Worm (Caenorhabditis elegans) whole organism, L2 larva: Measurements from ENCODE around the gene lips-17.
A peak's percentile ranks its signal among the peaks of the same experiment; 100 is the strongest.

ENCODE experiments used
- C34F6.9 ChIP-seq: fragments of 150-350 bp; optimal IDR thresholded peaks from 2 replicates; lab custom pipeline; 2014; ENCODE audit warnings: missing biosample characterization, missing genetic modification characterization
- F13H6.1 ChIP-seq: sonication (generic microtip); optimal IDR thresholded peaks from 2 replicates; lab custom pipeline; 2016; ENCODE audit warnings: missing genetic modification characterization, missing compliant biosample characterization
- Y55F3AM.14 ChIP-seq: fragments of 200-800 bp; sonication (Bioruptor generic); optimal IDR thresholded peaks from 2 replicates; lab custom pipeline; 2018; ENCODE audit warnings: mild to moderate bottlenecking, missing genetic modification characterization, missing compliant biosample characterization
- ZK546.5 ChIP-seq: sonication (generic microtip); optimal IDR thresholded peaks from 2 replicates; lab custom pipeline; 2017; ENCODE audit warnings: missing biosample characterization, missing genetic modification characterization
- aly-2 ChIP-seq: fragments of 150-350 bp; optimal IDR thresholded peaks from 2 replicates; lab custom pipeline; 2014; ENCODE audit warnings: missing biosample characterization, missing genetic modification characterization
- ama-1 ChIP-seq: fragments of 150-350 bp; optimal IDR thresholded peaks from 2 replicates; lab custom pipeline; 2018; ENCODE audit warnings: inconsistent platforms
- blmp-1 ChIP-seq: sonication (generic microtip); optimal IDR thresholded peaks from 2 replicates; lab custom pipeline; 2017; ENCODE audit warnings: missing genetic modification characterization, mild to moderate bottlenecking, missing compliant biosample characterization, antibody characterized with exemption, moderate library complexity; ENCODE audit not compliant: insufficient read depth
- ceh-16 ChIP-seq: fragments of 150-350 bp; optimal IDR thresholded peaks from 2 replicates; lab custom pipeline; 2014; ENCODE audit warnings: missing biosample characterization, missing genetic modification characterization
- ceh-82 ChIP-seq: fragments of 150-350 bp; optimal IDR thresholded peaks from 2 replicates; lab custom pipeline; 2014; ENCODE audit warnings: missing biosample characterization, missing genetic modification characterization
- crh-2 ChIP-seq: sonication (generic microtip); optimal IDR thresholded peaks from 2 replicates; lab custom pipeline; 2017; ENCODE audit warnings: missing biosample characterization, missing genetic modification characterization
- dmd-4 ChIP-seq: sonication (generic microtip); optimal IDR thresholded peaks from 2 replicates; lab custom pipeline; 2017; ENCODE audit warnings: missing biosample characterization, missing genetic modification characterization
- egl-27 ChIP-seq: sonication (generic microtip); optimal IDR thresholded peaks from 3 replicates; lab custom pipeline; 2017; ENCODE audit warnings: missing biosample characterization, missing genetic modification reagents, missing genetic modification characterization
- elt-3 ChIP-seq: sonication (generic microtip); optimal IDR thresholded peaks from 2 replicates; lab custom pipeline; 2017; ENCODE audit warnings: missing biosample characterization, missing genetic modification characterization
- fos-1 ChIP-seq: fragments of 150-350 bp; optimal IDR thresholded peaks from 2 replicates; lab custom pipeline; 2014; ENCODE audit warnings: missing biosample characterization, missing genetic modification characterization
- gmeb-1 ChIP-seq: fragments of 150-350 bp; optimal IDR thresholded peaks from 2 replicates; lab custom pipeline; 2014; ENCODE audit warnings: missing biosample characterization, missing genetic modification characterization
- lin-13 ChIP-seq: fragments of 150-350 bp; optimal IDR thresholded peaks from 2 replicates; lab custom pipeline; 2014; ENCODE audit warnings: missing biosample characterization, missing genetic modification reagents, missing genetic modification characterization
- lsy-2 ChIP-seq, 2 experiments: fragments of 150-350 bp in 1 of 2; sonication (generic microtip) in 1 of 2; optimal IDR thresholded peaks; 2 replicates each; lab custom pipeline; 2014 to 2017; ENCODE audit warnings: missing biosample characterization in 2 of 2, missing genetic modification characterization in 2 of 2
- mab-5 ChIP-seq: fragments of 150-350 bp; optimal IDR thresholded peaks from 2 replicates; lab custom pipeline; 2014; ENCODE audit warnings: missing biosample characterization, missing genetic modification characterization
- mdl-1 ChIP-seq, 2 experiments: fragments of 150-350 bp in 1 of 2; sonication (generic microtip) in 1 of 2; optimal IDR thresholded peaks; 2 replicates each; lab custom pipeline; 2017; ENCODE audit warnings: missing biosample characterization in 2 of 2, missing genetic modification characterization in 2 of 2
- nhr-10 ChIP-seq: sonication (generic microtip); optimal IDR thresholded peaks from 2 replicates; lab custom pipeline; 2017; ENCODE audit warnings: missing biosample characterization, missing genetic modification characterization
- nhr-12 ChIP-seq: fragments of 150-350 bp; optimal IDR thresholded peaks from 2 replicates; lab custom pipeline; 2014; ENCODE audit warnings: missing biosample characterization, missing genetic modification characterization
- nhr-129 ChIP-seq: fragments of 150-350 bp; optimal IDR thresholded peaks from 2 replicates; lab custom pipeline; 2014; ENCODE audit warnings: missing biosample characterization, missing genetic modification characterization
- nhr-21 ChIP-seq: fragments of 150-350 bp; optimal IDR thresholded peaks from 2 replicates; lab custom pipeline; 2014; ENCODE audit warnings: missing biosample characterization, missing genetic modification characterization
- nhr-23 ChIP-seq: fragments of 150-350 bp; optimal IDR thresholded peaks from 2 replicates; lab custom pipeline; 2014; ENCODE audit warnings: missing biosample characterization, missing genetic modification reagents, missing genetic modification characterization
- nhr-237 ChIP-seq: fragments of 150-350 bp; optimal IDR thresholded peaks from 2 replicates; lab custom pipeline; 2014; ENCODE audit warnings: missing biosample characterization, missing genetic modification characterization
- nhr-25 ChIP-seq: fragments of 150-350 bp; sonication (generic microtip); optimal IDR thresholded peaks from 3 replicates; lab custom pipeline; 2014; ENCODE audit warnings: missing biosample characterization, missing genetic modification characterization
- nhr-6 ChIP-seq: fragments of 150-350 bp; optimal IDR thresholded peaks from 2 replicates; lab custom pipeline; 2014; ENCODE audit warnings: missing biosample characterization, missing genetic modification characterization
- nhr-77 ChIP-seq: fragments of 150-350 bp; optimal IDR thresholded peaks from 2 replicates; lab custom pipeline; 2014; ENCODE audit warnings: missing biosample characterization, missing genetic modification characterization
- peb-1 ChIP-seq: fragments of 150-350 bp; optimal IDR thresholded peaks from 2 replicates; lab custom pipeline; 2014; ENCODE audit warnings: missing biosample characterization, missing genetic modification characterization
- sem-4 ChIP-seq: fragments of 150-350 bp; optimal IDR thresholded peaks from 2 replicates; lab custom pipeline; 2014; ENCODE audit warnings: missing biosample characterization, missing genetic modification reagents, missing genetic modification characterization
- skn-1 ChIP-seq: sonication (generic microtip); optimal IDR thresholded peaks from 2 replicates; lab custom pipeline; 2017; ENCODE audit warnings: missing biosample characterization, missing genetic modification characterization
- sma-3 ChIP-seq: sonication (generic microtip); optimal IDR thresholded peaks from 2 replicates; lab custom pipeline; 2016; ENCODE audit warnings: missing genetic modification reagents, missing genetic modification characterization, missing compliant biosample characterization
- sma-9 ChIP-seq, 2 experiments: fragments of 150-350 bp in 1 of 2; sonication (generic microtip) in 1 of 2; optimal IDR thresholded peaks; 2 replicates each; lab custom pipeline; 2014 to 2016; ENCODE audit warnings: missing genetic modification characterization in 2 of 2, mild to moderate bottlenecking in 1 of 2, missing biosample characterization in 1 of 2, missing compliant biosample characterization in 1 of 2, missing genetic modification reagents in 1 of 2, moderate library complexity in 1 of 2
- snpc-4 ChIP-seq: fragments of 150-350 bp; optimal IDR thresholded peaks from 2 replicates; lab custom pipeline; 2014; ENCODE audit warnings: missing biosample characterization, missing genetic modification characterization
- unc-39 ChIP-seq: fragments of 150-350 bp; optimal IDR thresholded peaks from 2 replicates; lab custom pipeline; 2014; ENCODE audit warnings: missing biosample characterization, missing genetic modification characterization
- unc-55 ChIP-seq: fragments of 150-350 bp; sonication (generic microtip); optimal IDR thresholded peaks from 3 replicates; lab custom pipeline; 2014; ENCODE audit warnings: missing biosample characterization, missing genetic modification reagents, missing genetic modification characterization
- zag-1 ChIP-seq: fragments of 150-350 bp; optimal IDR thresholded peaks from 2 replicates; lab custom pipeline; 2014; ENCODE audit warnings: missing biosample characterization, missing genetic modification characterization
- ztf-1 ChIP-seq: fragments of 200-800 bp; sonication (Bioruptor generic); conservative IDR thresholded peaks from 2 replicates; pipeline ENCODE4 v1.3.6; 2022; ENCODE audit warnings: missing genetic modification characterization, missing compliant biosample characterization
- ztf-11 ChIP-seq: sonication (generic microtip); optimal IDR thresholded peaks from 2 replicates; lab custom pipeline; 2017; ENCODE audit warnings: missing biosample characterization, missing genetic modification characterization

The lips-17 gene

ce11 chrII:7631677-7632210, 23.7 kb downstream of the lips-17 start:
- TF ChIP-seq sma-3 (GFP tag; lab: Kevin White, UChicago) (no peak), ztf-1 (GFP tag; lab: Robert Waterston, UW) (no peak), sma-9 (GFP tag; optimal IDR thresholded peaks at IDR 0.05; lab: Kevin White, UChicago) (peak; percentile 11), sma-9 (tag; optimal IDR thresholded peaks at IDR 0.05; lab: Kevin White, UChicago) (no peak), zag-1 (tag; lab: Kevin White, UChicago) (peak; percentile 7), ztf-11 (no peak), lsy-2 (tag; optimal IDR thresholded peaks at IDR 0.05; lab: Kevin White, UChicago) (peak in 1 of 2 experiments; percentile 47)

ce11 chrII:7635296-7635695, 27.2 kb downstream of the lips-17 start:
- TF ChIP-seq nhr-77 (tag; lab: Kevin White, UChicago): no peak
- TF ChIP-seq mab-5 (tag; lab: Kevin White, UChicago): no peak
- peak; percentile 34 for TF ChIP-seq F13H6.1 (tag; lab: Kevin White, UChicago)

ce11 chrII:7636941-7637340, 28.9 kb downstream of the lips-17 start:
- TF ChIP-seq F13H6.1 (tag; lab: Kevin White, UChicago) (no peak), nhr-237 (tag; lab: Kevin White, UChicago) (no peak), ceh-16 (no peak), skn-1 (tag; lab: Kevin White, UChicago) (no peak), gmeb-1 (tag; lab: Kevin White, UChicago) (no peak), sem-4 (no peak), lsy-2 (tag; optimal IDR thresholded peaks at IDR 0.05; lab: Kevin White, UChicago) (no peak), C34F6.9 (tag; lab: Kevin White, UChicago) (no peak), Y55F3AM.14 (GFP tag; lab: Kevin White, UChicago) (no peak), ZK546.5 (tag; lab: Kevin White, UChicago) (no peak), mab-5 (tag; lab: Kevin White, UChicago) (no peak), nhr-25 (tag; lab: Kevin White, UChicago) (no peak), sma-9 (GFP tag; optimal IDR thresholded peaks at IDR 0.05; lab: Kevin White, UChicago) (no peak), sma-9 (tag; optimal IDR thresholded peaks at IDR 0.05; lab: Kevin White, UChicago) (no peak), mdl-1 (tag; optimal IDR thresholded peaks at IDR 0.05; lab: Kevin White, UChicago) (no peak)

ce11 chrII:7639036-7639435, 31.0 kb downstream of the lips-17 start:
- peak; percentile 6 for TF ChIP-seq sma-9 (GFP tag; optimal IDR thresholded peaks at IDR 0.05; lab: Kevin White, UChicago)
- no peak for TF ChIP-seq sma-9 (tag; optimal IDR thresholded peaks at IDR 0.05; lab: Kevin White, UChicago)
- TF ChIP-seq Y55F3AM.14 (GFP tag; lab: Kevin White, UChicago): no peak
- peak; percentile 66 for TF ChIP-seq fos-1 (tag; lab: Kevin White, UChicago)

- TF ChIP-seq nhr-23 (tag; lab: Kevin White, UChicago): no peak
- no peak for TF ChIP-seq ceh-82 (tag; lab: Kevin White, UChicago)
- TF ChIP-seq lsy-2 (tag; optimal IDR thresholded peaks at IDR 0.05; lab: Kevin White, UChicago): peak in 1 of 2 experiments; percentile 9
- no peak for TF ChIP-seq ceh-16
- TF ChIP-seq dmd-4 (tag; lab: Kevin White, UChicago): no peak
- TF ChIP-seq nhr-129 (tag; lab: Kevin White, UChicago): peak; percentile 19
- no peak for TF ChIP-seq Y55F3AM.14 (GFP tag; lab: Kevin White, UChicago)
- TF ChIP-seq C34F6.9 (tag; lab: Kevin White, UChicago): peak; percentile 29
- TF ChIP-seq skn-1 (tag; lab: Kevin White, UChicago): no peak
- no peak for TF ChIP-seq mab-5 (tag; lab: Kevin White, UChicago)
- no peak for TF ChIP-seq crh-2 (tag; lab: Kevin White, UChicago)
- TF ChIP-seq blmp-1 (tag; lab: Kevin White, UChicago): no peak
- peak; percentile 30 for TF ChIP-seq sma-9 (GFP tag; optimal IDR thresholded peaks at IDR 0.05; lab: Kevin White, UChicago)
- TF ChIP-seq sma-9 (tag; optimal IDR thresholded peaks at IDR 0.05; lab: Kevin White, UChicago): no peak
- TF ChIP-seq zag-1 (tag; lab: Kevin White, UChicago): no peak
- peak; percentile 66 for TF ChIP-seq F13H6.1 (tag; lab: Kevin White, UChicago)
- TF ChIP-seq snpc-4 (tag; lab: Kevin White, UChicago): no peak
- no peak for TF ChIP-seq ama-1
- no peak for TF ChIP-seq unc-39 (tag; lab: Kevin White, UChicago)
- TF ChIP-seq fos-1 (tag; lab: Kevin White, UChicago): no peak
- TF ChIP-seq lin-13 (GFP tag; lab: Kevin White, UChicago): no peak
- TF ChIP-seq ztf-11: no peak
- no peak for TF ChIP-seq nhr-6 (tag; lab: Kevin White, UChicago)
- no peak for TF ChIP-seq egl-27
- no peak for TF ChIP-seq nhr-77 (tag; lab: Kevin White, UChicago)
- TF ChIP-seq nhr-21 (tag; lab: Kevin White, UChicago): no peak
- TF ChIP-seq unc-55 (GFP tag; lab: Kevin White, UChicago): peak; percentile 3
- TF ChIP-seq elt-3 (tag; lab: Kevin White, UChicago): no peak
- TF ChIP-seq peb-1 (tag; lab: Kevin White, UChicago): no peak
- TF ChIP-seq aly-2 (tag; lab: Kevin White, UChicago): no peak
- no peak for TF ChIP-seq mdl-1 (tag; optimal IDR thresholded peaks at IDR 0.05; lab: Kevin White, UChicago)
- TF ChIP-seq sem-4: no peak
- no peak for TF ChIP-seq ztf-1 (GFP tag; lab: Robert Waterston, UW)
- no peak for TF ChIP-seq nhr-10 (tag; lab: Kevin White, UChicago)
- no peak for TF ChIP-seq gmeb-1 (tag; lab: Kevin White, UChicago)
- no peak for TF ChIP-seq nhr-12 (tag; lab: Kevin White, UChicago)
Measured at ce11 chrII:7640161-7640841, 32.2 kb downstream of the lips-17 start.
